Fruit fly (Drosophila melanogaster) whole organism, prepupa: ENCODE measurements around the gene crp.
A peak's percentile ranks its signal among the peaks of the same experiment; 100 is the strongest.

Experiments used
- CG10631 ChIP-seq: fragments of 200-800 bp; sonication (Bioruptor generic); optimal IDR thresholded peaks from 2 replicates; lab custom pipeline; 2016; ENCODE audit warnings: missing biosample characterization, missing genetic modification characterization
- CG31627 ChIP-seq: fragments of 200-800 bp; sonication (Bioruptor generic); optimal IDR thresholded peaks from 3 replicates; lab custom pipeline; 2016; ENCODE audit warnings: missing biosample characterization, missing genetic modification characterization
- CG32006 ChIP-seq: fragments of 200-800 bp; sonication (Bioruptor generic); optimal IDR thresholded peaks from 3 replicates; lab custom pipeline; 2017; ENCODE audit warnings: missing biosample characterization, mild to moderate bottlenecking, missing genetic modification characterization
- CG3919 ChIP-seq: fragments of 200-800 bp; sonication (Bioruptor generic); optimal IDR thresholded peaks from 3 replicates; lab custom pipeline; 2016; ENCODE audit warnings: missing biosample characterization, missing genetic modification characterization
- CG6276 ChIP-seq: fragments of 200-800 bp; sonication (Bioruptor generic); optimal IDR thresholded peaks from 2 replicates; lab custom pipeline; 2017; ENCODE audit warnings: missing biosample characterization, mild to moderate bottlenecking, missing genetic modification characterization
- CG8319 ChIP-seq: fragments of 200-800 bp; sonication (Bioruptor generic); optimal IDR thresholded peaks from 3 replicates; lab custom pipeline; 2016; ENCODE audit warnings: missing biosample characterization, missing genetic modification characterization
- Lpt ChIP-seq: fragments of 200-800 bp; sonication (Bioruptor generic); optimal IDR thresholded peaks from 3 replicates; lab custom pipeline; 2016; ENCODE audit warnings: missing biosample characterization, missing genetic modification characterization
- Sox102F ChIP-seq: fragments of 200-800 bp; sonication (Bioruptor generic); optimal IDR thresholded peaks from 2 replicates; lab custom pipeline; 2016; ENCODE audit warnings: missing biosample characterization, mild to moderate bottlenecking, missing genetic modification characterization
- eg ChIP-seq: fragments of 200-800 bp; sonication (Bioruptor generic); IDR thresholded peaks from 3 replicates; pipeline ENCODE4 v1.3.6; 2022; ENCODE audit warnings: missing biosample characterization, missing genetic modification characterization
- net ChIP-seq: fragments of 200-800 bp; sonication (Bioruptor generic); optimal IDR thresholded peaks from 3 replicates; lab custom pipeline; 2016; ENCODE audit warnings: missing biosample characterization, missing genetic modification characterization
- salr ChIP-seq, 2 experiments: fragments of 200-800 bp; sonication (Bioruptor generic); optimal IDR thresholded peaks; 3 replicates each; lab custom pipeline; 2016 to 2018; ENCODE audit warnings: missing biosample characterization in 2 of 2, missing genetic modification characterization in 2 of 2, mild to moderate bottlenecking in 1 of 2
- topi ChIP-seq: fragments of 200-800 bp; sonication (Bioruptor generic); optimal IDR thresholded peaks from 3 replicates; lab custom pipeline; 2016; ENCODE audit warnings: missing biosample characterization, missing genetic modification characterization
- vri ChIP-seq: fragments of 200-800 bp; sonication (Bioruptor generic); optimal IDR thresholded peaks from 3 replicates; lab custom pipeline; 2016; ENCODE audit warnings: missing biosample characterization, mild to moderate bottlenecking, missing genetic modification characterization

dm6 chr2L:16275809-16276178 lies 11.7 kb downstream of the crp start:
- TF ChIP-seq Sox102F (GFP tag; lab: Kevin White, UChicago) (peak; percentile 49), CG6276 (GFP tag; lab: Kevin White, UChicago) (peak; percentile 77), CG32006 (peak; percentile 89), CG10631 (peak; percentile 50), Lpt (peak; percentile 39), CG31627 (peak; percentile 10), eg (GFP tag; lab: Robert Waterston, UW) (peak; percentile 83), CG8319 (GFP tag; lab: Kevin White, UChicago) (no peak), salr (GFP tag; optimal IDR thresholded peaks at IDR 0.05; lab: Kevin White, UChicago) (peak in 1 of 2 experiments; percentile 2), topi (GFP tag; lab: Kevin White, UChicago) (peak; percentile 52), vri (GFP tag; lab: Kevin White, UChicago) (no peak), CG3919 (GFP tag; lab: Kevin White, UChicago) (peak; percentile 27), net (GFP tag; lab: Kevin White, UChicago) (peak; percentile 32)
